Fruit fly (Drosophila melanogaster): ENCODE data around the gene CG5377.

CG5377 gene

DNA sequence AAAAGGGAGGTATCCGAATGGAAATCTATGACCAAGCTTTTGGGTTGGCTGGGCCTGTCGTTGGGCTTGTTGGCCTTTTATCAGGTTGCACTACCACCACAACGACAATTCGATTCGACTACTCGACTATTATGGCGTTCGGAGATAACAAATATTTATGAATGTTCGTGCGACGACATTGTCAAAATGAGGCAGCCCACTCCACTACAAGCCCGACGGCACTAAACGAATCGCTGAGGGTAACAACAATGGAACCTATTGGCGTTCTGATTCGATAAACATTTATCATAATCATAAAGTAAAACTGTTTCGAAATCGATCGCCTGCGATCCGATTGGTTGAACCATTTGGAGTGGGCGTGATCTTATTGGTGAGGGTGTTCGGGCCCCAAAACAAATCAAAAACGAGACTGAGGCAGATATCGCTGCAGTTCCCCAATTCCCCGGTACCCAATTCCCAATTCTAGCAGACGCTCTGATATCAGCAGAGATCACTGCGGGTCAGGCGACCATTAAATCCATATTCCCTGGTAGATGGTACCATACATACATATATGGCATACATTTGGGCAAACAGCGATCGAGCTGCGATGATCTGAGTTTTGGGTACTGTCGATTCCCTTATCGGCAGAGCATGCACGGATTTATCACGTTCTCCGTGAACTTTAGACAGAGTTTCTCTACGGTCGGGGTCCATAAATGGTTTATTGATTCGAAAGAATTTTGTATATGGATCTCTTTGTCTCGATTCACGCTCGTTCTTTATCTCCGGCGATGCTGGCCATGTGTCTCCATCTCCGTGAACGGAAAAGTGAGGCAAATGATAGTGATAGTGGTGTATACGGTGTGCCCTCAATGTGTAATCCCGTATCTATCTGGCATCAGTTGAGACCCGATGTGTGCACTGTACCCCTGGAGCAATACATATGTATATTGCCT is 13.3 kb downstream of the CG5377 start:
- no peak for TF ChIP-seq Hr83 (GFP tag; optimal IDR thresholded peaks at IDR 0.05; ENCODE audit: poor library complexity, severe bottlenecking)
- no peak for TF ChIP-seq Vsx2 (GFP tag; optimal IDR thresholded peaks at IDR 0.05; ENCODE audit: partially characterized antibody)
- TF ChIP-seq sv (GFP tag; optimal IDR thresholded peaks at IDR 0.05): no peak
- TF ChIP-seq Hnf4 (GFP tag; optimal IDR thresholded peaks at IDR 0.05): no peak
- TF ChIP-seq HLH106 (tag; optimal IDR thresholded peaks at IDR 0.05): no peak
- no peak for TF ChIP-seq rgr (GFP tag; optimal IDR thresholded peaks at IDR 0.05)
- no peak for TF ChIP-seq fru (GFP tag; optimal IDR thresholded peaks at IDR 0.05)
- no peak for TF ChIP-seq Sp1 (GFP tag; optimal IDR thresholded peaks at IDR 0.05)
- no peak for TF ChIP-seq CG32264 (GFP tag; optimal IDR thresholded peaks at IDR 0.05)
- TF ChIP-seq pan (optimal IDR thresholded peaks at IDR 0.05): no peak
- TF ChIP-seq Abd-B (GFP tag; optimal IDR thresholded peaks at IDR 0.05): no peak
- no peak for TF ChIP-seq dmrt93B (GFP tag; optimal IDR thresholded peaks at IDR 0.05)
- TF ChIP-seq tai (GFP tag; optimal IDR thresholded peaks at IDR 0.05): no peak
- TF ChIP-seq usp (GFP tag; optimal IDR thresholded peaks at IDR 0.05): no peak
- TF ChIP-seq dl (GFP tag; optimal IDR thresholded peaks at IDR 0.05; ENCODE audit: insufficient read depth in 1 of 2, partially characterized antibody in 2 of 2): no peak
- no peak for TF ChIP-seq jim (GFP tag; optimal IDR thresholded peaks at IDR 0.05)
- TF ChIP-seq br (GFP tag; optimal IDR thresholded peaks at IDR 0.05): no peak

DNA sequence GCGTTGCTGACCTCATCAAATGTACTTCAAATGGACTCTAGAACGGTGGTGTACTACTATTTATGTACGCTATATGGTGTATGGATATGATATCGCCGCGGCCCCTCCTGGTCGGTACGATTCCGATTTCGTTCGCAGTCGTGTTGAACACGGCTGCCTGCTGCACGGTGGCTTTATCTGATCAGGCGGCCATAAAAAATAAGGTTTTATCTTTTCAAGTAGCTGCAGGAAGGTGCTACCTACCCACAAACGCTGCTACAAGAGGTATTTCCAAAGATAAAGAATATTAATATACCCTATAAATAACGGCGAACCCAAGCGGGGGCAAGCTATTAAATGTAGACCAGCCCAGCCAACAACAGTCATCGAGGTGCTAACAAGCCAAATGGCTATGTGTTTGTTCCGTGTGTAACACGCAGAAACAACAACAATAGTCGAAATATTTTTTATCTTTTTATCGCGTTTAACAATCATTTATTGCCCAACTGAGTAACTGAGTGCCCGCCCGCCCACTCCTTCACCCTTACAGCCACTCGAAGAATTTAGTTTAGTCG is 18.0 kb downstream of the CG5377 start:
- no peak for TF ChIP-seq br (GFP tag; optimal IDR thresholded peaks at IDR 0.05)
- no peak for TF ChIP-seq h (GFP tag; optimal IDR thresholded peaks at IDR 0.05)
- TF ChIP-seq woc (GFP tag; optimal IDR thresholded peaks at IDR 0.05): no peak

DNA sequence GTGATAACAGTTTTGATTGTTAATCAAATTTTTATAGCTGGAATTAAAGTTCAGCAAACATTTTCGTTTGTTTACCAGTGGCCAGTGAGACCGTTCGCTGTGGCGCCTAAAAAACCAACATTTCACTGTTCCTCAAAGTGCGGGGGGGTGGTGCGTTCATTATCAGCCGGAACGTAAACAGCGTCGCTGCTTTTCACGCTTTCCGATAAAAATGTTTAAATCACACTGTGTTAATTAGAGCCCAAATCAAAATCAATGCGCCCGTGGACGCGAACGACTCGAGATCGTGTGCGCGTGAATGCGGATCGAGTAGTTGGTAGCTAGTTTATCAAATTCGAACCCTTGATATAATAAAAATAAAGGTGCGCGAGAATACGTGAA is 20.1 kb downstream of the CG5377 start, which contains the start of gene CG34376:
CG34376 (plus strand) TSS at position 226 of the 381 bp plus-strand sequence.
- TF ChIP-seq psq (GFP tag; optimal IDR thresholded peaks at IDR 0.05): peak; percentile 88
- TF ChIP-seq Dif (GFP tag; optimal IDR thresholded peaks at IDR 0.05; ENCODE audit: partially characterized antibody): peak; percentile 36
- TF ChIP-seq Rel (GFP tag; optimal IDR thresholded peaks at IDR 0.05): no peak
- peak; percentile 67 for TF ChIP-seq Rel (tag; optimal IDR thresholded peaks at IDR 0.05)
- TF ChIP-seq woc (GFP tag; optimal IDR thresholded peaks at IDR 0.05): peak; percentile 46
- TF ChIP-seq Abd-B (GFP tag; optimal IDR thresholded peaks at IDR 0.05): no peak
- peak; percentile 80 for TF ChIP-seq Hr83 (GFP tag; optimal IDR thresholded peaks at IDR 0.05; ENCODE audit: poor library complexity, severe bottlenecking)
- TF ChIP-seq Hnf4 (GFP tag; optimal IDR thresholded peaks at IDR 0.05): no peak
- peak; percentile 8 for TF ChIP-seq Sp1 (GFP tag; optimal IDR thresholded peaks at IDR 0.05)
- no peak for TF ChIP-seq Dfd (GFP tag; optimal IDR thresholded peaks at IDR 0.05)
- peak; percentile 8 for TF ChIP-seq rgr (GFP tag; optimal IDR thresholded peaks at IDR 0.05)
- no peak for TF ChIP-seq dsf (GFP tag; optimal IDR thresholded peaks at IDR 0.05; ENCODE audit: borderline replicate concordance)
- TF ChIP-seq h (GFP tag; optimal IDR thresholded peaks at IDR 0.05): peak; percentile 3
- TF ChIP-seq Hr78 (GFP tag; optimal IDR thresholded peaks at IDR 0.05): no peak

DNA sequence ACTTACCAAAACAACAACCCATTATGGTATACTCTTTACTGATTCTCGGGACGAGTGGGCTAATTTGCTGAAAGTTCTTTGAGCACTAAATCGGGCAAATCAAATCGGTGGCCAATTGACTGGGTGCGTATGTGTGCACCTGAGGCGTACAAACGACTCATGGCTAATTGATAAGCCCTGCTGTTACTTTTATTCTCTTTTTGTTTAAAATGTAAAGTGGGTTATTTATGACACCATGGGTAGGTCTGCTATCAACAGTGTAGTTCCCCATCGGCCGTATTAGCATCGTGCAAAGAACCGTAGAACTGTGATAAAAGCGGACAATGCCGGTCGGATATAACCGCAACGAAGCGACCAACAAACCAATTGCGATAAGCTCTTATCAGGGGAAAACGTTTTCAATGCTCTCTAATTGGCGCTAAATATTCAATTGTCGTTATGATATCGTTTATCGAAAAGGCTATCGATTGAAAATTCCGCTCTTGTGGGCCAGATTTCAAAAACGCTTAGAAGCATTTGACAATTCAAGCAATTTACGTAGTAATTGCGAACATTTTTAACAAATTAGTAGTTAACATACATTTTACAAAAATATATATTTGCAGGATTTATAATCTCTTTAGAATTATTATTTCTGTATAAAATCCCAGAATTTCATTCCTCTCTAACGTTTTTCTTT is 20.6 kb downstream of the CG5377 start, which contains the start of gene CG34288:
CG34288 (minus strand) TSS at position 69 of the 679 bp plus-strand sequence.
- TF ChIP-seq Myc (optimal IDR thresholded peaks at IDR 0.05): no peak
- no peak for TF ChIP-seq CrebA (GFP tag; optimal IDR thresholded peaks at IDR 0.05; ENCODE audit: borderline replicate concordance)
- TF ChIP-seq rgr (GFP tag; optimal IDR thresholded peaks at IDR 0.05): no peak
- TF ChIP-seq Sp1 (GFP tag; optimal IDR thresholded peaks at IDR 0.05): no peak
- TF ChIP-seq N (GFP tag; optimal IDR thresholded peaks at IDR 0.05): no peak
- TF ChIP-seq dl (GFP tag; optimal IDR thresholded peaks at IDR 0.05; ENCODE audit: insufficient read depth in 1 of 2, partially characterized antibody in 2 of 2): no peak
- no peak for TF ChIP-seq CG9705 (GFP tag; optimal IDR thresholded peaks at IDR 0.05)
- no peak for TF ChIP-seq Mio (GFP tag; optimal IDR thresholded peaks at IDR 0.05)
- no peak for TF ChIP-seq jim (GFP tag; optimal IDR thresholded peaks at IDR 0.05)
- no peak for TF ChIP-seq lola (GFP tag; optimal IDR thresholded peaks at IDR 0.05)
- TF ChIP-seq Rel (GFP tag; optimal IDR thresholded peaks at IDR 0.05): peak; percentile 65
- peak; percentile 96 for TF ChIP-seq Rel (tag; optimal IDR thresholded peaks at IDR 0.05)
- peak; percentile 74 for TF ChIP-seq CG32264 (GFP tag; optimal IDR thresholded peaks at IDR 0.05)
- TF ChIP-seq Abd-B (GFP tag; optimal IDR thresholded peaks at IDR 0.05): no peak
- TF ChIP-seq dmrt93B (GFP tag; optimal IDR thresholded peaks at IDR 0.05): no peak
- TF ChIP-seq tai (GFP tag; optimal IDR thresholded peaks at IDR 0.05): no peak
- no peak for TF ChIP-seq Dfd (GFP tag; optimal IDR thresholded peaks at IDR 0.05)
- no peak for TF ChIP-seq psq (GFP tag; optimal IDR thresholded peaks at IDR 0.05)
- peak; percentile 6 for TF ChIP-seq Jra (GFP tag; optimal IDR thresholded peaks at IDR 0.05)
- no peak for TF ChIP-seq pan (optimal IDR thresholded peaks at IDR 0.05)
- no peak for TF ChIP-seq sv (GFP tag; optimal IDR thresholded peaks at IDR 0.05)
- TF ChIP-seq woc (GFP tag; optimal IDR thresholded peaks at IDR 0.05): no peak
- no peak for TF ChIP-seq dsf (GFP tag; optimal IDR thresholded peaks at IDR 0.05; ENCODE audit: borderline replicate concordance)
- peak; percentile 76 for TF ChIP-seq h (GFP tag; optimal IDR thresholded peaks at IDR 0.05)
- peak; percentile 93 for TF ChIP-seq Vsx2 (GFP tag; optimal IDR thresholded peaks at IDR 0.05; ENCODE audit: partially characterized antibody)
- no peak for TF ChIP-seq usp (GFP tag; optimal IDR thresholded peaks at IDR 0.05)
- TF ChIP-seq Hnf4 (GFP tag; optimal IDR thresholded peaks at IDR 0.05): no peak
- peak; percentile 87 for TF ChIP-seq Hr83 (GFP tag; optimal IDR thresholded peaks at IDR 0.05; ENCODE audit: poor library complexity, severe bottlenecking)
- TF ChIP-seq GATAd (GFP tag; optimal IDR thresholded peaks at IDR 0.05): no peak
- peak; percentile 9 to 74 for TF ChIP-seq foxo (GFP tag; optimal IDR thresholded peaks at IDR 0.05)
- no peak for TF ChIP-seq Hr78 (GFP tag; optimal IDR thresholded peaks at IDR 0.05)
- TF ChIP-seq OdsH (GFP tag; optimal IDR thresholded peaks at IDR 0.05): peak; percentile 50
- peak; percentile 43 for TF ChIP-seq br (GFP tag; optimal IDR thresholded peaks at IDR 0.05)
